Worm (Caenorhabditis elegans): Measurements from ENCODE around the gene gcy-23.
"Not testable (repeated sequence)": the region's sequence is repeated elsewhere in the genome, so short reads cannot be mapped to it uniquely, and the experiment has no call there.

DNA sequence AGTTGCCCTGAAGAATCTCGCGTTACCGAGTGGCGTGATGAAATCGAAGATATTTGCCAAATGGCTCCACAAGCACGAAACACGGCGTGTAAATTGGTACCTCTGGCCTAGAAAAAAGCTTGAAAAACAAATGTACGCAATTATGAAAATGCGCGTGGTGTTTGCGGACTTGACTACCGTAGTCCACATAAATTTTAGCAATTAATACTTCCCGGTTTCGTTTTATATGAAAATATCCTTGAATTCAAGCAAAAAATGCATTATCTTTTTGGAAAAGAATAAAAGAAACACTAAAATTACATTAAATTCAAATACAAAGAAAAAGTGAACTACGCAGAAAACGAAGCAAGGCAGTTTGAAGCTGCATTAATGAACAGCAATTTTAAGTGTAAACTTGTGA is 25.0 kb upstream of the gcy-23 start:
- not testable (repeated sequence) for TF ChIP-seq Y116A8C.19 (tag; optimal IDR thresholded peaks at IDR 0.05; ENCODE audit: borderline replicate concordance); ama-1 (optimal IDR thresholded peaks at IDR 0.05); dsc-1 (tag; optimal IDR thresholded peaks at IDR 0.05); snpc-4 (tag; optimal IDR thresholded peaks at IDR 0.05)

Data from whole organism, L1 larva.